Fruit fly (Drosophila melanogaster) whole organism, prepupa: ENCODE results near the gene knk.
A peak's percentile ranks its signal among the peaks of the same experiment; 100 is the strongest.

Experiments
- Blimp-1 ChIP-seq: fragments of 200-800 bp; sonication (Bioruptor generic); optimal IDR thresholded peaks from 3 replicates; lab custom pipeline; 2017; ENCODE audit warnings: missing biosample characterization, missing genetic modification characterization, mild to moderate bottlenecking, moderate library complexity, missing genetic modification reagents
- CG10669 ChIP-seq: fragments of 200-800 bp; sonication (Bioruptor generic); optimal IDR thresholded peaks from 3 replicates; lab custom pipeline; 2018; ENCODE audit warnings: missing biosample characterization, mild to moderate bottlenecking, missing genetic modification characterization, moderate library complexity
- CG11294 ChIP-seq: fragments of 200-800 bp; sonication (Bioruptor generic); IDR thresholded peaks from 2 replicates; pipeline ENCODE4 v1.3.6; 2022; ENCODE audit warnings: missing biosample characterization, missing genetic modification characterization
- CG11902 ChIP-seq: fragments of 200-800 bp; sonication (Bioruptor generic); optimal IDR thresholded peaks from 3 replicates; lab custom pipeline; 2016; ENCODE audit warnings: missing biosample characterization, missing genetic modification characterization
- CG15336 ChIP-seq: fragments of 200-800 bp; sonication (Bioruptor generic); IDR thresholded peaks from 2 replicates; pipeline ENCODE4 v1.3.6; 2022; ENCODE audit warnings: missing biosample characterization, missing genetic modification characterization
- CG1621 ChIP-seq: fragments of 200-800 bp; sonication (Bioruptor generic); optimal IDR thresholded peaks from 3 replicates; lab custom pipeline; 2018; ENCODE audit warnings: missing biosample characterization, mild to moderate bottlenecking, missing genetic modification characterization
- CG16779 ChIP-seq: fragments of 200-800 bp; sonication (Bioruptor generic); optimal IDR thresholded peaks from 3 replicates; lab custom pipeline; 2017; ENCODE audit warnings: missing biosample characterization, mild to moderate bottlenecking, missing genetic modification characterization
- CG3032 ChIP-seq: fragments of 200-800 bp; optimal IDR thresholded peaks from 2 replicates; lab custom pipeline; 2019; ENCODE audit warnings: missing biosample characterization, mild to moderate bottlenecking, missing genetic modification characterization, moderate library complexity
- CG34406 ChIP-seq: fragments of 200-800 bp; sonication (Bioruptor generic); optimal IDR thresholded peaks from 3 replicates; lab custom pipeline; 2016; ENCODE audit warnings: missing biosample characterization, missing genetic modification characterization
- CG3919 ChIP-seq: fragments of 200-800 bp; sonication (Bioruptor generic); optimal IDR thresholded peaks from 3 replicates; lab custom pipeline; 2016; ENCODE audit warnings: missing biosample characterization, missing genetic modification characterization
- CG4318 ChIP-seq: fragments of 200-800 bp; sonication (Bioruptor generic); optimal IDR thresholded peaks from 3 replicates; lab custom pipeline; 2017; ENCODE audit warnings: missing biosample characterization, mild to moderate bottlenecking, missing genetic modification characterization
- CG6163 ChIP-seq: fragments of 200-800 bp; sonication (Bioruptor generic); IDR thresholded peaks from 3 replicates; pipeline ENCODE4 v1.3.6; 2022; ENCODE audit warnings: missing biosample characterization, missing genetic modification characterization
- CG6276 ChIP-seq: fragments of 200-800 bp; sonication (Bioruptor generic); optimal IDR thresholded peaks from 2 replicates; lab custom pipeline; 2017; ENCODE audit warnings: missing biosample characterization, mild to moderate bottlenecking, missing genetic modification characterization
- CG6792 ChIP-seq: fragments of 200-800 bp; sonication (Bioruptor generic); optimal IDR thresholded peaks from 3 replicates; lab custom pipeline; 2016; ENCODE audit warnings: missing biosample characterization, missing genetic modification characterization
- CG6808 ChIP-seq: fragments of 200-800 bp; sonication (Bioruptor generic); optimal IDR thresholded peaks from 3 replicates; lab custom pipeline; 2017; ENCODE audit warnings: missing biosample characterization, missing genetic modification characterization, mild to moderate bottlenecking, moderate library complexity, missing genetic modification reagents
- CG6854 ChIP-seq: fragments of 200-800 bp; sonication (Bioruptor generic); optimal IDR thresholded peaks from 2 replicates; lab custom pipeline; 2017; ENCODE audit warnings: missing biosample characterization, mild to moderate bottlenecking, missing genetic modification characterization
- CG8119 ChIP-seq: fragments of 200-800 bp; sonication (Bioruptor generic); IDR thresholded peaks from 3 replicates; pipeline ENCODE4 v1.3.6; 2022; ENCODE audit warnings: missing biosample characterization, missing genetic modification characterization
- CG8319 ChIP-seq: fragments of 200-800 bp; sonication (Bioruptor generic); optimal IDR thresholded peaks from 3 replicates; lab custom pipeline; 2016; ENCODE audit warnings: missing biosample characterization, missing genetic modification characterization
- CG8632 ChIP-seq: fragments of 200-800 bp; sonication (Bioruptor generic); optimal IDR thresholded peaks from 3 replicates; lab custom pipeline; 2016; ENCODE audit warnings: missing biosample characterization, missing genetic modification characterization
- CG9139 ChIP-seq: fragments of 200-800 bp; sonication (Bioruptor generic); optimal IDR thresholded peaks from 3 replicates; lab custom pipeline; 2017; ENCODE audit warnings: missing biosample characterization, mild to moderate bottlenecking, missing genetic modification characterization
- Eip75B ChIP-seq: fragments of 200-800 bp; sonication (Bioruptor generic); optimal IDR thresholded peaks from 3 replicates; lab custom pipeline; 2016; ENCODE audit warnings: missing biosample characterization, missing genetic modification characterization
- Eip78C ChIP-seq: fragments of 200-800 bp; sonication (Bioruptor generic); peaks from one replicate; lab custom pipeline; 2016; ENCODE audit warnings: missing biosample characterization, missing genetic modification characterization
- Eip93F ChIP-seq: fragments of 200-800 bp; sonication (Bioruptor generic); optimal IDR thresholded peaks from 2 replicates; lab custom pipeline; 2016; ENCODE audit warnings: missing biosample characterization, mild to moderate bottlenecking, missing genetic modification characterization
- Ets21C ChIP-seq: fragments of 200-800 bp; sonication (Bioruptor generic); optimal IDR thresholded peaks from 3 replicates; lab custom pipeline; 2016; ENCODE audit warnings: missing biosample characterization, missing genetic modification characterization
- Ets96B ChIP-seq: fragments of 200-800 bp; optimal IDR thresholded peaks from 2 replicates; lab custom pipeline; 2019; ENCODE audit warnings: missing biosample characterization, mild to moderate bottlenecking, missing genetic modification characterization, moderate library complexity
- Gug ChIP-seq: fragments of 200-800 bp; sonication (Bioruptor generic); IDR thresholded peaks from 2 replicates; pipeline ENCODE4 v1.3.6; 2022; ENCODE audit warnings: missing biosample characterization, missing genetic modification characterization
- Hr38 ChIP-seq: sonication (Bioruptor generic); optimal IDR thresholded peaks from 2 replicates; lab custom pipeline; 2016; ENCODE audit warnings: missing biosample characterization, missing genetic modification characterization
- Hr39 ChIP-seq: fragments of 200-800 bp; sonication (Bioruptor generic); optimal IDR thresholded peaks from 2 replicates; lab custom pipeline; 2016; ENCODE audit warnings: missing biosample characterization, missing genetic modification characterization
- Lpt ChIP-seq: fragments of 200-800 bp; sonication (Bioruptor generic); optimal IDR thresholded peaks from 3 replicates; lab custom pipeline; 2016; ENCODE audit warnings: missing biosample characterization, missing genetic modification characterization
- Met ChIP-seq: fragments of 200-800 bp; sonication (Bioruptor generic); optimal IDR thresholded peaks from 3 replicates; lab custom pipeline; 2016; ENCODE audit warnings: missing biosample characterization, missing genetic modification characterization
- OdsH ChIP-seq: fragments of 200-800 bp; sonication (Bioruptor generic); optimal IDR thresholded peaks from 3 replicates; lab custom pipeline; 2016; ENCODE audit warnings: missing biosample characterization, missing genetic modification characterization
- Smox ChIP-seq: fragments of 200-800 bp; sonication (Bioruptor generic); optimal IDR thresholded peaks from 3 replicates; lab custom pipeline; 2016; ENCODE audit warnings: missing biosample characterization, missing genetic modification characterization
- achi ChIP-seq: fragments of 200-800 bp; sonication (Bioruptor generic); optimal IDR thresholded peaks from 3 replicates; lab custom pipeline; 2016; ENCODE audit warnings: missing biosample characterization, missing genetic modification characterization
- acj6 ChIP-seq: fragments of 200-800 bp; sonication (Bioruptor generic); optimal IDR thresholded peaks from 3 replicates; lab custom pipeline; 2016; ENCODE audit warnings: missing biosample characterization, missing genetic modification characterization
- cyc ChIP-seq: fragments of 200-800 bp; sonication (Bioruptor generic); optimal IDR thresholded peaks from 3 replicates; lab custom pipeline; 2016; ENCODE audit warnings: missing biosample characterization, missing genetic modification characterization
- dsx ChIP-seq: fragments of 200-800 bp; optimal IDR thresholded peaks from 3 replicates; lab custom pipeline; 2019; ENCODE audit warnings: missing biosample characterization, mild to moderate bottlenecking, missing genetic modification characterization, moderate library complexity; ENCODE audit not compliant: poor library complexity, severe bottlenecking
- esn ChIP-seq: fragments of 200-800 bp; sonication (Bioruptor generic); optimal IDR thresholded peaks from 2 replicates; lab custom pipeline; 2016; ENCODE audit warnings: missing biosample characterization, mild to moderate bottlenecking, missing genetic modification characterization, moderate library complexity
- fd59A ChIP-seq: fragments of 200-800 bp; sonication (Bioruptor generic); optimal IDR thresholded peaks from 2 replicates; lab custom pipeline; 2017; ENCODE audit warnings: missing biosample characterization, mild to moderate bottlenecking, missing genetic modification characterization, missing genetic modification reagents
- fd85E ChIP-seq: fragments of 200-800 bp; sonication (Bioruptor generic); optimal IDR thresholded peaks from 3 replicates; lab custom pipeline; 2016; ENCODE audit warnings: missing biosample characterization, missing genetic modification characterization
- net ChIP-seq: fragments of 200-800 bp; sonication (Bioruptor generic); optimal IDR thresholded peaks from 3 replicates; lab custom pipeline; 2016; ENCODE audit warnings: missing biosample characterization, missing genetic modification characterization
- pdm3 ChIP-seq: fragments of 200-800 bp; sonication (Bioruptor generic); optimal IDR thresholded peaks from 3 replicates; lab custom pipeline; 2016; ENCODE audit warnings: missing biosample characterization, missing genetic modification characterization
- salr ChIP-seq, 2 experiments: fragments of 200-800 bp; sonication (Bioruptor generic); optimal IDR thresholded peaks; 3 replicates each; lab custom pipeline; 2016 to 2018; ENCODE audit warnings: missing biosample characterization in 2 of 2, missing genetic modification characterization in 2 of 2, mild to moderate bottlenecking in 1 of 2
- spab ChIP-seq: fragments of 200-800 bp; sonication (Bioruptor generic); optimal IDR thresholded peaks from 2 replicates; lab custom pipeline; 2017; ENCODE audit warnings: missing biosample characterization, mild to moderate bottlenecking, missing genetic modification characterization, missing genetic modification reagents
- ss ChIP-seq, 2 experiments: fragments of 200-800 bp; sonication (Bioruptor generic); optimal IDR thresholded peaks; 2 replicates in 1 of 2; 3 replicates in 1 of 2; lab custom pipeline; 2017 to 2018; ENCODE audit warnings: mild to moderate bottlenecking in 2 of 2, missing biosample characterization in 2 of 2, missing genetic modification characterization in 2 of 2, moderate library complexity in 1 of 2
- vri ChIP-seq: fragments of 200-800 bp; sonication (Bioruptor generic); optimal IDR thresholded peaks from 3 replicates; lab custom pipeline; 2016; ENCODE audit warnings: missing biosample characterization, mild to moderate bottlenecking, missing genetic modification characterization

Gene knk

dm6 chr3R:10084914-10085313 lies 40.5 kb downstream of the knk start (continued):
- TF ChIP-seq acj6 (peak; percentile 63), esn (peak; percentile 88), CG9139 (GFP tag; lab: Kevin White, UChicago) (no peak), OdsH (GFP tag; lab: Kevin White, UChicago) (peak; percentile 57), CG6854 (no peak), Ets21C (GFP tag; lab: Kevin White, UChicago) (peak; percentile 88), Lpt (GFP tag; lab: Kevin White, UChicago) (no peak), CG11294 (GFP tag; lab: Robert Waterston, UW) (peak; percentile 35; the same call in 1 of the 2 replicates), CG8632 (GFP tag; lab: Kevin White, UChicago) (peak; percentile 58), fd59A (GFP tag; lab: Kevin White, UChicago) (peak; percentile 23), net (GFP tag; lab: Kevin White, UChicago) (peak; percentile 57), CG6808 (peak; percentile 12)

- TF ChIP-seq Blimp-1 (GFP tag; lab: Kevin White, UChicago) (peak; percentile 30), vri (GFP tag; lab: Kevin White, UChicago) (peak; percentile 61), salr (GFP tag; optimal IDR thresholded peaks at IDR 0.05; lab: Kevin White, UChicago) (peak in 1 of 2 experiments; percentile 9), Smox (GFP tag; lab: Kevin White, UChicago) (no peak), dsx (GFP tag; lab: Kevin White, UChicago) (peak; percentile 62), Eip93F (GFP tag; lab: Kevin White, UChicago) (peak; percentile 13), CG6163 (GFP tag; lab: Robert Waterston, UW) (peak; percentile 52; the same call in 2 of the 3 replicates), Ets96B (tag; lab: Kevin White, UChicago) (peak; percentile 12), Lpt (GFP tag; lab: Kevin White, UChicago) (no peak), CG3032 (tag; lab: Kevin White, UChicago) (peak; percentile 14), CG1621 (tag; lab: Kevin White, UChicago) (no peak), ss (GFP tag; optimal IDR thresholded peaks at IDR 0.05; lab: Kevin White, UChicago) (peak; percentile 33 to 62), CG6792 (GFP tag; lab: Kevin White, UChicago) (no peak), Eip75B (GFP tag; lab: Kevin White, UChicago) (peak; percentile 50)
- TF ChIP-seq, all 60 proteins: peak for 10
These were observed 41.3 kb downstream of the knk start for dm6 chr3R:10084179-10084647.

- peak; percentile 56 for TF ChIP-seq Eip78C
- no peak for TF ChIP-seq Hr38 (GFP tag; lab: Kevin White, UChicago)
- peak; percentile 37 for TF ChIP-seq vri (GFP tag; lab: Kevin White, UChicago)
- TF ChIP-seq CG34406 (GFP tag; lab: Kevin White, UChicago) = no peak
- TF ChIP-seq CG11902 (GFP tag; lab: Kevin White, UChicago) = no peak
These were observed 42.4 kb downstream of the knk start for dm6 chr3R:10083077-10083476.

dm6 chr3R:10082549-10083075 lies 42.9 kb downstream of the knk start:
- TF ChIP-seq salr (GFP tag; optimal IDR thresholded peaks at IDR 0.05; lab: Kevin White, UChicago) = peak; percentile 68 to 91
- peak; percentile 92 for TF ChIP-seq spab (GFP tag; lab: Kevin White, UChicago)
- TF ChIP-seq CG8119 (GFP tag; lab: Robert Waterston, UW) = peak; percentile 69
- TF ChIP-seq fd85E = peak; percentile 39
- TF ChIP-seq achi (GFP tag; lab: Kevin White, UChicago) = peak; percentile 80
- TF ChIP-seq CG1621 (tag; lab: Kevin White, UChicago) = peak; percentile 89
- peak; percentile 62 for TF ChIP-seq CG15336 (GFP tag; lab: Robert Waterston, UW)
- peak; percentile 65 for TF ChIP-seq Gug
- TF ChIP-seq cyc (GFP tag; lab: Kevin White, UChicago) = peak; percentile 85
- peak; percentile 93 for TF ChIP-seq CG10669 (GFP tag; lab: Kevin White, UChicago)
- TF ChIP-seq CG4318 (GFP tag; lab: Kevin White, UChicago) = peak; percentile 37
- TF ChIP-seq Lpt (GFP tag; lab: Kevin White, UChicago) = peak; percentile 46
- TF ChIP-seq CG8319 (GFP tag; lab: Kevin White, UChicago) = peak; percentile 80
- TF ChIP-seq Met (GFP tag; lab: Kevin White, UChicago) = peak; percentile 75
- TF ChIP-seq Ets96B (tag; lab: Kevin White, UChicago) = peak; percentile 93
- TF ChIP-seq net (GFP tag; lab: Kevin White, UChicago) = peak; percentile 63
- TF ChIP-seq CG6808 = peak; percentile 91
- TF ChIP-seq CG16779 (tag; lab: Kevin White, UChicago) = peak; percentile 65
- TF ChIP-seq Hr39 (GFP tag; lab: Kevin White, UChicago) = peak; percentile 81
- TF ChIP-seq CG3919 (GFP tag; lab: Kevin White, UChicago) = peak; percentile 82
- TF ChIP-seq pdm3 = peak; percentile 87
- peak; percentile 25 for TF ChIP-seq CG6276 (GFP tag; lab: Kevin White, UChicago)
